Worm (Caenorhabditis elegans) whole organism, early embryonic: ENCODE data around the gene F55H2.5.

Experiments used
- B0310.2 ChIP-seq: sonication (generic microtip); optimal IDR thresholded peaks from 2 replicates; lab custom pipeline; 2016; ENCODE audit warnings: mild to moderate bottlenecking, missing genetic modification characterization, missing compliant biosample characterization
- F13C5.2 ChIP-seq: sonication (generic microtip); optimal IDR thresholded peaks from 2 replicates; lab custom pipeline; 2017; ENCODE audit warnings: mild to moderate bottlenecking, missing genetic modification characterization, inconsistent platforms, missing compliant biosample characterization
- aly-1 ChIP-seq: sonication (generic microtip); optimal IDR thresholded peaks from 2 replicates; lab custom pipeline; 2016; ENCODE audit warnings: missing genetic modification characterization, missing compliant biosample characterization
- ama-1 ChIP-seq: fragments of 150-350 bp; optimal IDR thresholded peaks from 2 replicates; lab custom pipeline; 2014
- ceh-13 ChIP-seq: fragments of 200-800 bp; sonication (Bioruptor generic); optimal IDR thresholded peaks from 2 replicates; lab custom pipeline; 2018; ENCODE audit warnings: mild to moderate bottlenecking, missing genetic modification characterization, missing compliant biosample characterization
- ceh-36 ChIP-seq: sonication (generic microtip); optimal IDR thresholded peaks from 2 replicates; lab custom pipeline; 2016; ENCODE audit warnings: missing genetic modification characterization, inconsistent platforms, missing compliant biosample characterization
- ets-7 ChIP-seq: sonication (generic microtip); optimal IDR thresholded peaks from 2 replicates; lab custom pipeline; 2016; ENCODE audit warnings: missing genotype, missing genetic modification characterization, missing compliant biosample characterization
- flt-1 ChIP-seq: fragments of 200-800 bp; sonication (Bioruptor generic); IDR thresholded peaks from 2 replicates; pipeline ENCODE4 v1.3.6; 2022; ENCODE audit warnings: missing genetic modification characterization, missing compliant biosample characterization
- hmbx-1 ChIP-seq: sonication (generic microtip); optimal IDR thresholded peaks from 2 replicates; lab custom pipeline; 2016; ENCODE audit warnings: mild to moderate bottlenecking, missing genetic modification characterization, missing compliant biosample characterization
- hmg-4 ChIP-seq: fragments of 200-800 bp; sonication (Bioruptor generic); optimal IDR thresholded peaks from 2 replicates; lab custom pipeline; 2018; ENCODE audit warnings: mild to moderate bottlenecking, missing genetic modification characterization, missing compliant biosample characterization
- hnd-1 ChIP-seq: sonication (generic microtip); optimal IDR thresholded peaks from 2 replicates; lab custom pipeline; 2016; ENCODE audit warnings: missing genetic modification characterization, missing compliant biosample characterization
- pes-1 ChIP-seq: fragments of 200-800 bp; sonication (Bioruptor generic); IDR thresholded peaks from 2 replicates; pipeline ENCODE4 v1.3.6; 2022; ENCODE audit warnings: missing genetic modification reagents, missing genetic modification characterization, missing compliant biosample characterization
- scrt-1 ChIP-seq: fragments of 200-800 bp; sonication (Bioruptor generic); IDR thresholded peaks from 2 replicates; pipeline ENCODE4 v1.3.6; 2022; ENCODE audit warnings: missing genetic modification characterization, missing compliant biosample characterization
- sea-1 ChIP-seq: fragments of 200-800 bp; sonication (Bioruptor generic); conservative IDR thresholded peaks from 2 replicates; pipeline ENCODE4 v1.3.6; 2022; ENCODE audit warnings: missing genetic modification characterization, missing compliant biosample characterization
- tbx-11 ChIP-seq: fragments of 200-800 bp; sonication (Bioruptor generic); IDR thresholded peaks from 2 replicates; pipeline ENCODE4 v1.3.6; 2022; ENCODE audit warnings: missing genetic modification characterization, missing compliant biosample characterization
- tbx-37 ChIP-seq: fragments of 200-800 bp; sonication (Bioruptor generic); conservative IDR thresholded peaks from 2 replicates; pipeline ENCODE4 v1.3.6; 2022; ENCODE audit warnings: missing genetic modification reagents, missing genetic modification characterization, missing compliant biosample characterization
- tra-4 ChIP-seq: sonication (generic microtip); optimal IDR thresholded peaks from 2 replicates; lab custom pipeline; 2017; ENCODE audit warnings: missing genetic modification characterization, missing compliant biosample characterization

The F55H2.5 gene

DNA sequence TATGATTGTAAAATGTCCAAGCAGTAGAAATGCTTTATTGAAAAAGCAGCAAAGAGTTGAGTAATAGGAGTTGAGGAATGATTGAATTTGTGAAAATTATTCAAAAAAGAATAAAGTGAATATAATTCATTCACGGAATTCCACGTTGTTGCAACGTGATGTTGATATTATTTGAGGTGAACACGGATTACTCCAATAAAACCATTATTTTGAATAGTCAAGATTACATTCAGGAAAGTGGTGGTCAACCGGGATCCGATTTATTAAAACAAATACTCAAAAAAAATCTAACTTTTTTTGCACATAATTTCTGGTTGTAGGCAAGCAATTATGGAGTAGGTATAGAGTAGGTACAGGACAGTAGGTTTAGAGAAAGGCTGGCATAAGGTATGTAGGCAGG is 25.9 kb upstream of the F55H2.5 start, which contains the start of gene bre-3:
Gene bre-3, minus strand, starts transcription at position 101 of the 400 bp plus-strand sequence.
- no peak for TF ChIP-seq ceh-36 (tag; lab: Kevin White, UChicago)

DNA sequence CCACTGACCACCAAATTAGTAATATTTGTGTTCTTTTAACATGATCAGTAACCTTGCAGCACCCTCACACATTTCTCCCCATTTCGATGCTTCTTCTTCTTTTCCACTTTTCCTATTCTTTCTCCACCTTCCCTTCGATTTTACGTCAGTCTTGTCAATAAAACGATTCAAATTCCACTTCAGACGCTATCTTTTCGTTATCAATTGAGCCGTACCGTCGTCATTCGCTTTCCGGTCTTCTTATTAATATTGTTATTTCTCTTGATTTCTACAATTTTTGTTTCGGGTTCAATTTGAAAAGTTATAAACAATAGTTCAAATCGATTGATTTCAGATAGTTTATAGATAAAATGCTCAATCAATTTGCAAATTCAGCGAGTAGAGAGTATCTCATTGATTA is 23.8 kb upstream of the F55H2.5 start:
- TF ChIP-seq scrt-1 (GFP tag; lab: Robert Waterston, UW) (no peak), ceh-13 (GFP tag; lab: Kevin White, UChicago) (no peak), tra-4 (tag; lab: Kevin White, UChicago) (no peak), hnd-1 (no peak), ets-7 (tag; lab: Kevin White, UChicago) (no peak), B0310.2 (tag; lab: Kevin White, UChicago) (no peak), hmg-4 (GFP tag; lab: Kevin White, UChicago) (no peak), hmbx-1 (tag; lab: Kevin White, UChicago) (no peak), flt-1 (GFP tag; lab: Robert Waterston, UW) (no peak), ama-1 (lab: Kevin White, UChicago) (no peak), aly-1 (tag; lab: Kevin White, UChicago) (no peak), tbx-11 (GFP tag; lab: Robert Waterston, UW) (no peak), tbx-37 (GFP tag; lab: Robert Waterston, UW) (no peak), pes-1 (no peak), ceh-36 (tag; lab: Kevin White, UChicago) (no peak), sea-1 (GFP tag; lab: Robert Waterston, UW) (no peak), F13C5.2 (tag; lab: Kevin White, UChicago) (no peak)

DNA sequence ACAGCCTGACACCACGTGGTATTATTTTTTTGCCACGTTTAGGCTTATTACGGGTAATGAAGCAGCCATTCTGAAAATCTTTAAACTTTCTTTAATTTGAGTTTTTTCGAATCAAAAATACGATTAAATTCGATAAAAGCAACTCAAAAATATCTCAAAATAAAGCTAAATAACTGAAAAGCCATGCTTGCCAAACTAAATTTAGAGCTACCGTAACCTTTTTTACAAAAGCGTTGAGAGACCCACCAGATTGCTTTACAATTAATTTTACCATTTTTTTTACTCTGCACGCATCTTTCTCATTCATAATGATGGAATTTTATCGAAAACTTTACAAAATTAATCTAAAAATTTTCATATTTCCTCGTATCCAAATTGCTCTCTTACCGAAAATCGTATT is 23.2 kb upstream of the F55H2.5 start:
- TF ChIP-seq tra-4 (tag; lab: Kevin White, UChicago) = no peak
- no peak for TF ChIP-seq hmbx-1 (tag; lab: Kevin White, UChicago)
- TF ChIP-seq sea-1 (GFP tag; lab: Robert Waterston, UW) = no peak
- no peak for TF ChIP-seq hmg-4 (GFP tag; lab: Kevin White, UChicago)
- no peak for TF ChIP-seq pes-1
- TF ChIP-seq B0310.2 (tag; lab: Kevin White, UChicago) = no peak
- TF ChIP-seq tbx-37 (GFP tag; lab: Robert Waterston, UW) = no peak
- no peak for TF ChIP-seq scrt-1 (GFP tag; lab: Robert Waterston, UW)
- TF ChIP-seq aly-1 (tag; lab: Kevin White, UChicago) = no peak
- TF ChIP-seq flt-1 (GFP tag; lab: Robert Waterston, UW) = no peak
- TF ChIP-seq F13C5.2 (tag; lab: Kevin White, UChicago) = no peak
- TF ChIP-seq tbx-11 (GFP tag; lab: Robert Waterston, UW) = no peak
- TF ChIP-seq ama-1 (lab: Kevin White, UChicago) = no peak
- no peak for TF ChIP-seq ceh-13 (GFP tag; lab: Kevin White, UChicago)
- no peak for TF ChIP-seq ets-7 (tag; lab: Kevin White, UChicago)
- no peak for TF ChIP-seq hnd-1

DNA sequence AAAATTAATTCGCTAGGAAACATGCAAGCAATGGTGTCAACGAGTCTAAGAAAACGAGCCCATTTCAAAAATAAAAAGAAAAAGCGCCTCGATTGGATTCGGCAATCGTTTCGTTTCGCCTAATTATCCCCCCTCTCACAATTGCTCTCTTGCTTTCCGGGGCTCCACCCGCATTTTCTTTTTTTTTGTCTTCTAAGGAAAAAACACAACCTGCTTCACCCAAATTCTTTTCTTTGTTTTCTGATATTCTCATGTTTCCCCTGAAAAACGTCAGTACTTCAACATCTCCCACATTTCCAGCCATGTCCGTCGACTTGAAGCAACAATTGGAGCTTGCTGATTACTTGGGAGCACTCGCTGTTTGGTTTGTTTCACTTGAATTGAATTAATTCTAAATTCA is 22.8 kb upstream of the F55H2.5 start, which contains the start of gene nlp-36:
Gene nlp-36, plus strand, starts transcription at position 301 of the 400 bp plus-strand sequence.
- no peak for TF ChIP-seq tra-4 (tag; lab: Kevin White, UChicago)
- no peak for TF ChIP-seq tbx-11 (GFP tag; lab: Robert Waterston, UW)
- no peak for TF ChIP-seq ets-7 (tag; lab: Kevin White, UChicago)
- TF ChIP-seq scrt-1 (GFP tag; lab: Robert Waterston, UW) = no peak
- TF ChIP-seq hmg-4 (GFP tag; lab: Kevin White, UChicago) = no peak
- no peak for TF ChIP-seq F13C5.2 (tag; lab: Kevin White, UChicago)
- no peak for TF ChIP-seq hnd-1
- TF ChIP-seq B0310.2 (tag; lab: Kevin White, UChicago) = no peak
- TF ChIP-seq pes-1 = no peak
- no peak for TF ChIP-seq flt-1 (GFP tag; lab: Robert Waterston, UW)
- TF ChIP-seq tbx-37 (GFP tag; lab: Robert Waterston, UW) = no peak
- no peak for TF ChIP-seq ceh-36 (tag; lab: Kevin White, UChicago)
- no peak for TF ChIP-seq hmbx-1 (tag; lab: Kevin White, UChicago)
- no peak for TF ChIP-seq aly-1 (tag; lab: Kevin White, UChicago)
- no peak for TF ChIP-seq ceh-13 (GFP tag; lab: Kevin White, UChicago)
- no peak for TF ChIP-seq sea-1 (GFP tag; lab: Robert Waterston, UW)
- TF ChIP-seq ama-1 (lab: Kevin White, UChicago) = no peak

DNA sequence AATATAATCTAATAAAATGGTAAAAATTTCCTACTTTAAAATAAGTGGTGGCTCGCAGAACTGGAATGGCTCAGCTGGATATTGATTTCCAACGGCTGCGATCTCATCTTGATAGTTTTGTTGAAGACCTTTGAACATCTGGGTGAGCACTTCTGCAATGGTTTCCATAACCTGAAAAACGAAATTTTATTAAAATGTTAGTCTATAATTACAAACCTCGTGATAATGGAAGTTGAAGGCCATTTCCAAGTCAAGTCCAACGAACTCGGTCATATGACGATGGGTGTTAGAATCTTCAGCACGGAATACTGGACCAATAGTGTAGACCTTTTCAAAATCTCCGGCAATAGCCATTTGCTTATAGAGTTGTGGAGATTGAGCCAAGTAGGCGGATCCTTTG is 21.5 kb upstream of the F55H2.5 start:
- TF ChIP-seq ama-1 (lab: Kevin White, UChicago) (no peak), ets-7 (tag; lab: Kevin White, UChicago) (no peak), sea-1 (GFP tag; lab: Robert Waterston, UW) (no peak), scrt-1 (GFP tag; lab: Robert Waterston, UW) (no peak), pes-1 (no peak), hmbx-1 (tag; lab: Kevin White, UChicago) (no peak), hmg-4 (GFP tag; lab: Kevin White, UChicago) (no peak), B0310.2 (tag; lab: Kevin White, UChicago) (no peak), flt-1 (GFP tag; lab: Robert Waterston, UW) (no peak), tbx-11 (GFP tag; lab: Robert Waterston, UW) (no peak), F13C5.2 (tag; lab: Kevin White, UChicago) (no peak), ceh-36 (tag; lab: Kevin White, UChicago) (no peak), tbx-37 (GFP tag; lab: Robert Waterston, UW) (no peak), aly-1 (tag; lab: Kevin White, UChicago) (no peak), tra-4 (tag; lab: Kevin White, UChicago) (no peak), hnd-1 (no peak)

DNA sequence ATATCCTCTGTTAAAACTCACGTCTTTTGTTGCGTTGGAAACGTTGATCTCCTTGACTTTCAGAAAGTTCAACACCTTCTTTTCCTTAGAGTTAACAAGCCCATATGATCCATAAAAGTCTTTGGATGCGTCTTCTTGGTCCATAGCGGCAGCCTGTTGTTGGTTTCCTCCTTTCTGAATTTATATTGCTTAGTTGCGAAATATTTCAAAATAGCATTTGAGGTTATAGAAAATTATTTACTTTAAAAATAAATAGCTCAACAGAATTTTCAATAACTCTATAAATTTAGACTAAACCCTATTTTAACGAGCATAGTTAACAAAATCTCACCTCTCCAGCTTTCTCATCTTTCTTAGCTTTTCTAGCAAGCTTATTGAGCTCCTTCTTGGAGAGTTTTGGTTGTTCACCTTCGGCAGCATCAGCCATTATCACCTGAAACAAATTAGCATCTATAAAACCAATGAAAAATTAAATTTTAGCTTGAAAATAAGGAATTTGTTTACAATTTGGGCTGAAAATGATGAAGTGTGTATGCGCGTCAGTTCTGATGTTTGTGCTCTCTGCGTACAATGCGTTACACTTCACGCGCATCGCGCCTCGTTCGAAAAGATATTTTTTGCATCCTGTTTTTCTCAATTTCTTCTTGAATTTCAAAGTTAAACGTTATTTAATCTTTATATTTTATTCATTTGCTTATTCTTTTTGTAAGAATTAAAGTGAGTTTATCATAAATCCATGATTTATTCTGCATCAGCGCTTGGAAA is 20.3 kb upstream of the F55H2.5 start, which contains the start of the genes dars-1 and ctr-9:
Gene dars-1, minus strand, starts transcription at position 433 of the 765 bp plus-strand sequence.
Gene ctr-9, plus strand, starts transcription at position 614 of the 765 bp plus-strand sequence.
- TF ChIP-seq hmg-4 (GFP tag; lab: Kevin White, UChicago) = no peak
- TF ChIP-seq ceh-36 (tag; lab: Kevin White, UChicago) = no peak
- no peak for TF ChIP-seq tbx-11 (GFP tag; lab: Robert Waterston, UW)
- no peak for TF ChIP-seq tbx-37 (GFP tag; lab: Robert Waterston, UW)
- TF ChIP-seq flt-1 (GFP tag; lab: Robert Waterston, UW) = no peak
- TF ChIP-seq tra-4 (tag; lab: Kevin White, UChicago) = no peak
- TF ChIP-seq ama-1 (lab: Kevin White, UChicago) = no peak
